Worm (Caenorhabditis elegans): Measurements from ENCODE around the gene rgs-4.

The rgs-4 gene

ce11 chrII:12636602-12637001, 17.9 kb upstream of the rgs-4 start, which contains the start of gene nhr-234:
Gene nhr-234 (plus strand): TSS chrII:12636678.
- TF ChIP-seq ztf-29 (GFP tag; IDR thresholded peaks at IDR 0.05) (no peak), tab-1 (GFP tag; IDR thresholded peaks at IDR 0.05) (no peak), ztf-23 (GFP tag; IDR thresholded peaks at IDR 0.05) (no peak), klf-2 (GFP tag; conservative IDR thresholded peaks at IDR 0.05) (no peak), cog-1 (tag; optimal IDR thresholded peaks at IDR 0.05) (no peak), ref-1 (GFP tag; conservative IDR thresholded peaks at IDR 0.05) (no peak), flt-1 (GFP tag; IDR thresholded peaks at IDR 0.05) (no peak), T22C8.4 (GFP tag; IDR thresholded peaks at IDR 0.05) (no peak), med-1 (GFP tag; optimal IDR thresholded peaks at IDR 0.05; ENCODE audit: insufficient read depth) (no peak)

- no peak for TF ChIP-seq ztf-23 (GFP tag; IDR thresholded peaks at IDR 0.05)
- TF ChIP-seq flt-1 (GFP tag; IDR thresholded peaks at IDR 0.05), result no peak
- no peak for TF ChIP-seq cog-1 (tag; optimal IDR thresholded peaks at IDR 0.05)
- no peak for TF ChIP-seq med-1 (GFP tag; optimal IDR thresholded peaks at IDR 0.05; ENCODE audit: insufficient read depth)
- TF ChIP-seq T22C8.4 (GFP tag; IDR thresholded peaks at IDR 0.05), result no peak
- TF ChIP-seq ztf-29 (GFP tag; IDR thresholded peaks at IDR 0.05), result no peak
- TF ChIP-seq klf-2 (GFP tag; conservative IDR thresholded peaks at IDR 0.05), result no peak
- no peak for TF ChIP-seq tab-1 (GFP tag; IDR thresholded peaks at IDR 0.05)
- no peak for TF ChIP-seq ref-1 (GFP tag; conservative IDR thresholded peaks at IDR 0.05)
Measured at ce11 chrII:12640370-12640769, 14.2 kb upstream of the rgs-4 start, which contains the start of gene nhr-235. Gene nhr-235 (plus strand): TSS chrII:12640670.

DNA sequence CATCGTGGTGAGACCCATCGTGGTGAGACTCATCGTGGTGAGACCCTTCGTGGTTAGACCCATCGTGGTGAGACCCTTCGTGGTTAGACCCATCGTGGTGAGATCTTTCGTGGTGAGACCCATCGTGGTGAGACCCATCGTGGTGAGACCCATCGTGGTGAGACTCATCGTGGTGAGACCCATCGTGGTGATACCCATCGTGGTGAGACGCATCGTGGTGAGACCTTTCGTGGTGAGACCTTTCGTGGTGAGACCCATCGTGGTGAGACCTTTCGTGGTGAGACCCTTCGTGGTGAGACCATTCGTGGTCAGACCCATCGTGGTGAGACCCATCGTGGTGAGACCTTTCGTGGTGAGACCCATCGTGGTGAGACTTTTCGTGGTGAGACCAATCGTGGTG, 3.3 kb upstream of the rgs-4 start:
- TF ChIP-seq klf-2 (GFP tag; conservative IDR thresholded peaks at IDR 0.05) (0 out of 2 replicates have a peak, but pooled peaks have one; percentile 35), tab-1 (GFP tag; IDR thresholded peaks at IDR 0.05) (peak; percentile 57; the same call in 1 of the 2 replicates)

ce11 chrII:12655816-12656215, 1.3 kb downstream of the rgs-4 start:
- TF ChIP-seq ztf-23 (GFP tag; IDR thresholded peaks at IDR 0.05) (no peak), med-1 (GFP tag; optimal IDR thresholded peaks at IDR 0.05; ENCODE audit: insufficient read depth) (no peak)

- no peak for TF ChIP-seq ref-1 (GFP tag; conservative IDR thresholded peaks at IDR 0.05)
- no peak for TF ChIP-seq klf-2 (GFP tag; conservative IDR thresholded peaks at IDR 0.05)
- no peak for TF ChIP-seq T22C8.4 (GFP tag; IDR thresholded peaks at IDR 0.05)
- TF ChIP-seq cog-1 (tag; optimal IDR thresholded peaks at IDR 0.05), result no peak
- no peak for TF ChIP-seq flt-1 (GFP tag; IDR thresholded peaks at IDR 0.05)
- TF ChIP-seq ztf-29 (GFP tag; IDR thresholded peaks at IDR 0.05), result no peak
Measured at ce11 chrII:12657620-12658019, 3.1 kb downstream of the rgs-4 start.

DNA sequence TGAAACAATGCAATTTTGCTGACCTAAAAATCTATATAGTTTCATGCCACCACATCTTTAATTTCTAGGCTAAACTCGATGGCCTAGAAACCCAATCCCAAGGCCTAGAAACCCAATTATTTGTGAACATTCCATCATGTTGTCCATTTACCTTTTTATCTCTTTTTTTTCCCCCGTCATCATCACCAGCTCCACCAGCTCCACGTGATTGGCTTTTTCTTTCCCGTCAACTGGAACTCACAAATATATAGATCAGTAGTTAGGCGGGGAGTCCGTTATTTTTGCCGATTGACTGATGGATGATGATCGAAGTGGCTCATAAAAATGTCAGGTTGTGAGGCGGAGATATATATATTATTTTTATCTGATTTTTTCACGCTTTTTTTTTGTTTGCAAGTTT, 3.9 kb downstream of the rgs-4 start:
- TF ChIP-seq ztf-29 (GFP tag; IDR thresholded peaks at IDR 0.05) (no peak), med-1 (GFP tag; optimal IDR thresholded peaks at IDR 0.05; ENCODE audit: insufficient read depth) (no peak), tab-1 (GFP tag; IDR thresholded peaks at IDR 0.05) (no peak), flt-1 (GFP tag; IDR thresholded peaks at IDR 0.05) (no peak)

ce11 chrII:12659676-12660371, 5.3 kb downstream of the rgs-4 start:
- TF ChIP-seq ztf-23 (GFP tag; IDR thresholded peaks at IDR 0.05) (no peak), T22C8.4 (GFP tag; IDR thresholded peaks at IDR 0.05) (no peak), ref-1 (GFP tag; conservative IDR thresholded peaks at IDR 0.05) (no peak), cog-1 (tag; optimal IDR thresholded peaks at IDR 0.05) (no peak), klf-2 (GFP tag; conservative IDR thresholded peaks at IDR 0.05) (no peak), med-1 (GFP tag; optimal IDR thresholded peaks at IDR 0.05; ENCODE audit: insufficient read depth) (no peak), ztf-29 (GFP tag; IDR thresholded peaks at IDR 0.05) (no peak), flt-1 (GFP tag; IDR thresholded peaks at IDR 0.05) (no peak), tab-1 (GFP tag; IDR thresholded peaks at IDR 0.05) (no peak)

DNA sequence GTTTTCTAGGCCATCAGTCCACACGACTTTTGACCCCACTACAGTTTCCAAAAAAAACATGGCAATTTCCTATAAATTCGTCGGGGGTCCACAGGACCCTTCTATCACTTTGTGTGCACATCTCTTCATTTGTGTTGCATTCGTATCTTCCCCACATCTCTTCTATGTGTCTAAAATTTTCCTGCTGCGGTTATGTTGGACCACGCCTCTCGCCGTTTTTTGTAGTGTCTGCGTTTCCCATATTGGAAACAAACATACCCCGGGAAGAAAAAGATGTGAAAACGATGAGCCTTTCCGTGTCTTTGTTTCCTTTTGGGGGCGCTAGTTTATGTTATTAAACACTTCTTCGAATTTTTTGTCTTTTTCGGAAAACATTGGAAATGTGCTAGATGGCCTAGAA, 7.4 kb downstream of the rgs-4 start:
- TF ChIP-seq klf-2 (GFP tag; conservative IDR thresholded peaks at IDR 0.05), result no peak

DNA sequence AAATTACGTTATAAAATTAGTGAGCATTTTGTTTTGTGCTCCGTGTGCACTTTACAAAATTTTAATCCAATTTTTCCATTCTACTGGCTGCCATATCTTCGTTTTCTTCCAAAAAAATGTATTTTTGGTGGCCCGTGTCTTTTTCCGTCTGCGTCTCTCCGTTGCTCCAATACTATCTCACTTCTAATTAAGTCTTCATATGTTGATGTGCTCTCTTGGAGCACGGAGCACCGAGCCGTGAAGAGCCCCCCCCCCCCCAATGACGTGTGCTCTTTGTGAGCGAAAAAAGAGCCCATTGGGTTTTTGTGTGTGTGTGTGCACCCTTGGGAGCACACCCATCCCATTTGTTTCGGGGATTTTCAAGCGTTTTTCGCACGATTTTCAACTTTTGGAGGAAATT, 10.5 kb downstream of the rgs-4 start:
- TF ChIP-seq T22C8.4 (GFP tag; IDR thresholded peaks at IDR 0.05) (no peak), ref-1 (GFP tag; conservative IDR thresholded peaks at IDR 0.05) (no peak), ztf-29 (GFP tag; IDR thresholded peaks at IDR 0.05) (no peak), med-1 (GFP tag; optimal IDR thresholded peaks at IDR 0.05; ENCODE audit: insufficient read depth) (no peak), cog-1 (tag; optimal IDR thresholded peaks at IDR 0.05) (no peak), klf-2 (GFP tag; conservative IDR thresholded peaks at IDR 0.05) (no peak), ztf-23 (GFP tag; IDR thresholded peaks at IDR 0.05) (no peak), tab-1 (GFP tag; IDR thresholded peaks at IDR 0.05) (no peak), flt-1 (GFP tag; IDR thresholded peaks at IDR 0.05) (no peak)

ce11 chrII:12666042-12666441, 11.5 kb downstream of the rgs-4 start:
- TF ChIP-seq tab-1 (GFP tag; IDR thresholded peaks at IDR 0.05), result no peak

DNA sequence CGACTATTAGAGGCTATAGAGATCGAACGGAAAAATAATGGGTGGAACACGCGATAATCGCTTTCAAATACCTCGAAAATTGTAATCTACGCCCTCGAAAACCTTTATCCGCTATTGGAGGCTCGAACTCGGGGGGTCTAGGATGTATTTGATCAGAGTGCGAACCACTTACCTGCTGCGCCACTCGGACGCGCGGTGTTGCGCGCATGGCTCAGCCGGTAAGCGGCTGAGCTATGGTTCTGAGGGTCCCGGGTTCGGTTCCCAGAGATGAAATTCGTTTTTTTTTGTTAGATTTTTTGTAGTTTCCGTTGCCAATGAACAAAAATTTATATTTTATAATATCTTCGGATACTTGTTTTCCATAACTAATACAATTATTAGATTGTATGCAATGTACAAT, 13.6 kb downstream of the rgs-4 start:
- TF ChIP-seq tab-1 (GFP tag; IDR thresholded peaks at IDR 0.05) (no peak), flt-1 (GFP tag; IDR thresholded peaks at IDR 0.05) (no peak), ztf-29 (GFP tag; IDR thresholded peaks at IDR 0.05) (no peak), ref-1 (GFP tag; conservative IDR thresholded peaks at IDR 0.05) (no peak), cog-1 (tag; optimal IDR thresholded peaks at IDR 0.05) (no peak), klf-2 (GFP tag; conservative IDR thresholded peaks at IDR 0.05) (no peak), T22C8.4 (GFP tag; IDR thresholded peaks at IDR 0.05) (no peak), med-1 (GFP tag; optimal IDR thresholded peaks at IDR 0.05; ENCODE audit: insufficient read depth) (no peak), ztf-23 (GFP tag; IDR thresholded peaks at IDR 0.05) (no peak)
